Worm (Caenorhabditis elegans) whole organism, L4 larva: Measurements from ENCODE around the gene srt-18.

Source experiments
- F44E2.7 ChIP-seq: fragments of 200-800 bp; sonication (Bioruptor generic); IDR thresholded peaks from 2 replicates; pipeline ENCODE4 v2.1.2; 2022; ENCODE audit warnings: missing genetic modification characterization, missing compliant biosample characterization
- F49E8.2 ChIP-seq: sonication (generic microtip); optimal IDR thresholded peaks from 2 replicates; lab custom pipeline; 2016; ENCODE audit warnings: missing compliant biosample characterization, mild to moderate bottlenecking, missing genetic modification characterization, borderline replicate concordance
- Y105C5A.15 ChIP-seq: fragments of 200-800 bp; sonication (Bioruptor generic); IDR thresholded peaks from 2 replicates; pipeline ENCODE4 v1.3.6; 2022; ENCODE audit warnings: missing genetic modification characterization, missing compliant biosample characterization
- Y75B8A.6 ChIP-seq: fragments of 200-800 bp; sonication (Bioruptor generic); IDR thresholded peaks from 2 replicates; pipeline ENCODE4 v1.3.6; 2022; ENCODE audit warnings: missing genetic modification reagents, missing genetic modification characterization, missing compliant biosample characterization
- aha-1 ChIP-seq: fragments of 150-350 bp; peaks from one replicate; lab custom pipeline; 2014; ENCODE audit warnings: missing biosample characterization, missing genetic modification characterization
- arid-1 ChIP-seq: fragments of 200-800 bp; sonication (Bioruptor generic); conservative IDR thresholded peaks from 2 replicates; pipeline ENCODE4 v1.3.6; 2022; ENCODE audit warnings: missing genetic modification reagents, missing genetic modification characterization, missing compliant biosample characterization
- ceh-32 ChIP-seq: sonication (generic microtip); optimal IDR thresholded peaks from 2 replicates; lab custom pipeline; 2016; ENCODE audit warnings: mild to moderate bottlenecking, missing genetic modification characterization, missing compliant biosample characterization; ENCODE audit not compliant: poor library complexity
- cey-2 ChIP-seq: sonication (generic microtip); optimal IDR thresholded peaks from 3 replicates; lab custom pipeline; 2017; ENCODE audit warnings: missing genetic modification characterization, mild to moderate bottlenecking, missing compliant biosample characterization, antibody characterized with exemption, borderline replicate concordance; ENCODE audit not compliant: insufficient read depth
- dmd-6 ChIP-seq: fragments of 200-800 bp; sonication (Bioruptor generic); IDR thresholded peaks from 2 replicates; pipeline ENCODE4 v1.3.6; 2022; ENCODE audit warnings: missing genetic modification reagents, missing genetic modification characterization, missing compliant biosample characterization
- dmd-8 ChIP-seq: fragments of 200-800 bp; sonication (Bioruptor generic); IDR thresholded peaks from 2 replicates; pipeline ENCODE4 v1.3.6; 2022; ENCODE audit warnings: missing genetic modification characterization, missing compliant biosample characterization
- dmd-9 ChIP-seq: fragments of 200-800 bp; sonication (Bioruptor generic); IDR thresholded peaks from 2 replicates; pipeline ENCODE4 v1.3.6; 2022; ENCODE audit warnings: missing genetic modification reagents, missing genetic modification characterization, missing compliant biosample characterization
- dpl-1 ChIP-seq: fragments of 150-350 bp; optimal IDR thresholded peaks from 2 replicates; lab custom pipeline; 2014; ENCODE audit warnings: missing biosample characterization, missing genetic modification reagents, missing genetic modification characterization
- duxl-1 ChIP-seq: sonication (generic microtip); optimal IDR thresholded peaks from 2 replicates; lab custom pipeline; 2016; ENCODE audit warnings: mild to moderate bottlenecking, missing genetic modification characterization, moderate library complexity, missing compliant biosample characterization; ENCODE audit not compliant: poor library complexity
- dve-1 ChIP-seq: sonication (generic microtip); optimal IDR thresholded peaks from 2 replicates; lab custom pipeline; 2017; ENCODE audit warnings: antibody characterized with exemption, mild to moderate bottlenecking, missing genetic modification characterization, missing compliant biosample characterization; ENCODE audit not compliant: insufficient read depth
- egl-43 ChIP-seq: fragments of 200-800 bp; sonication (Bioruptor generic); IDR thresholded peaks from 2 replicates; pipeline ENCODE4 v1.3.6; 2022; ENCODE audit warnings: missing genetic modification reagents, missing genetic modification characterization, missing compliant biosample characterization
- fkh-10 ChIP-seq: fragments of 150-350 bp; optimal IDR thresholded peaks from 2 replicates; lab custom pipeline; 2014; ENCODE audit warnings: missing biosample characterization, missing genetic modification reagents, missing genetic modification characterization
- gei-8 ChIP-seq: fragments of 200-800 bp; sonication (Bioruptor generic); optimal IDR thresholded peaks from 2 replicates; lab custom pipeline; 2018; ENCODE audit warnings: mild to moderate bottlenecking, missing genetic modification characterization, missing compliant biosample characterization
- hlh-11 ChIP-seq: fragments of 200-800 bp; sonication (Bioruptor generic); optimal IDR thresholded peaks from 2 replicates; lab custom pipeline; 2018; ENCODE audit warnings: mild to moderate bottlenecking, missing genetic modification characterization, missing compliant biosample characterization
- hmg-1.1 ChIP-seq: fragments of 200-800 bp; sonication (Bioruptor generic); IDR thresholded peaks from 2 replicates; pipeline ENCODE4 v1.3.6; 2022; ENCODE audit warnings: missing genetic modification reagents, missing genetic modification characterization, missing compliant biosample characterization
- lin-38 ChIP-seq: fragments of 200-800 bp; sonication (Bioruptor generic); IDR thresholded peaks from 2 replicates; pipeline ENCODE4 v1.3.6; 2022; ENCODE audit warnings: missing genetic modification reagents, missing genetic modification characterization, missing compliant biosample characterization
- lsy-2 ChIP-seq, 2 experiments: fragments of 150-350 bp in 1 of 2; sonication (generic microtip) in 1 of 2; optimal IDR thresholded peaks; 2 replicates each; lab custom pipeline; 2014 to 2017; ENCODE audit warnings: missing biosample characterization in 2 of 2, missing genetic modification characterization in 2 of 2
- mdl-1 ChIP-seq, 2 experiments: fragments of 150-350 bp in 1 of 2; sonication (generic microtip) in 1 of 2; optimal IDR thresholded peaks; 2 replicates each; lab custom pipeline; 2014 to 2017; ENCODE audit warnings: missing biosample characterization in 2 of 2, missing genetic modification characterization in 2 of 2
- mes-2 ChIP-seq: sonication (generic microtip); optimal IDR thresholded peaks from 2 replicates; lab custom pipeline; 2016; ENCODE audit warnings: missing genotype, mild to moderate bottlenecking, missing genetic modification characterization, missing compliant biosample characterization; ENCODE audit not compliant: poor library complexity, severe bottlenecking
- nhr-28 ChIP-seq: fragments of 150-350 bp; optimal IDR thresholded peaks from 2 replicates; lab custom pipeline; 2014; ENCODE audit warnings: missing biosample characterization, missing genetic modification characterization
- nhr-41 ChIP-seq: fragments of 200-800 bp; sonication (Bioruptor generic); IDR thresholded peaks from 2 replicates; pipeline ENCODE4 v1.3.6; 2022; ENCODE audit warnings: missing genetic modification reagents, missing genetic modification characterization, missing compliant biosample characterization
- nhr-42 ChIP-seq: fragments of 200-800 bp; sonication (Bioruptor generic); IDR thresholded peaks from 2 replicates; pipeline ENCODE4 v1.3.6; 2022; ENCODE audit warnings: missing genetic modification characterization, missing compliant biosample characterization
- nhr-77 ChIP-seq: fragments of 150-350 bp; optimal IDR thresholded peaks from 2 replicates; lab custom pipeline; 2014; ENCODE audit warnings: missing biosample characterization, missing genetic modification characterization
- pha-4 ChIP-seq, 2 experiments: fragments of 150-350 bp in 1 of 2; fragments of 200-800 bp in 1 of 2; sonication (Bioruptor generic) in 1 of 2; IDR thresholded peaks in 1 of 2; optimal IDR thresholded peaks in 1 of 2; 2 replicates each; pipeline versions ENCODE4 v1.3.6 to Lab custom; 2014 to 2022; ENCODE audit warnings: missing genetic modification characterization in 2 of 2, missing genetic modification reagents in 2 of 2, missing biosample characterization in 1 of 2, missing compliant biosample characterization in 1 of 2
- php-3 ChIP-seq: fragments of 200-800 bp; sonication (Bioruptor generic); IDR thresholded peaks from 2 replicates; pipeline ENCODE4 v1.3.6; 2022; ENCODE audit warnings: missing genetic modification reagents, missing genetic modification characterization, missing compliant biosample characterization
- unc-39 ChIP-seq: sonication (generic microtip); optimal IDR thresholded peaks from 2 replicates; lab custom pipeline; 2017; ENCODE audit warnings: missing biosample characterization, missing genetic modification characterization
- unc-62 ChIP-seq, 3 experiments: fragments of 150-350 bp in 1 of 3; sonication (generic microtip); optimal IDR thresholded peaks in 2 of 3; peaks in 1 of 3; 1 replicate in 1 of 3; 2 replicates in 2 of 3; lab custom pipeline; 2014 to 2017; ENCODE audit warnings: missing biosample characterization in 3 of 3, missing genetic modification characterization in 3 of 3, missing genetic modification reagents in 3 of 3, missing genotype in 1 of 3
- zag-1 ChIP-seq: fragments of 150-350 bp; optimal IDR thresholded peaks from 2 replicates; lab custom pipeline; 2014; ENCODE audit warnings: missing biosample characterization, missing genetic modification characterization
- zfp-3 ChIP-seq: fragments of 200-800 bp; sonication (Bioruptor generic); conservative IDR thresholded peaks from 2 replicates; pipeline ENCODE4 v1.3.6; 2022; ENCODE audit warnings: missing genetic modification reagents, missing genetic modification characterization, missing compliant biosample characterization
- zip-2 ChIP-seq: fragments of 150-350 bp; optimal IDR thresholded peaks from 2 replicates; lab custom pipeline; 2014; ENCODE audit warnings: missing biosample characterization, missing genetic modification characterization
- ztf-7 ChIP-seq: fragments of 150-350 bp; optimal IDR thresholded peaks from 2 replicates; lab custom pipeline; 2014; ENCODE audit warnings: missing biosample characterization, missing genetic modification characterization

srt-18 gene

DNA sequence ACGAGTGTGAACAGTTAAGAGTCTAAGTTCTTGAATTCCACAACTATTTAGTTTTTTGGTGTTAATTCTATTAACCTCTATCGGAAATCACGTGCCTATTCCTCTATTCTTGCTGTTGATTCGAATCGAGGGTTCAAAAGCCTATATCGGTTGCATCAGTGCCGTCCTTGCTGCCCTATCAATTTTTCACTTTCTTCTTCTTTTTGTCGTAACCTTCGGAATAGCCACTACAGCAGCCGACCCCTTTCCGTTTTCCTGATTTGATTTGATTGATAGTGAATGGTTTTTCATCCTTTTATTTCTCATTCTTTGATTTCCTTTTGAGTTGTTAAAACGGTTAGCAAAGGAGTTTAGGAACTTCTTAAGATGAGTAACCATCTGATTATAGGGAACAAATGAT lies 21.2 kb downstream of the srt-18 start:
- TF ChIP-seq Y105C5A.15 (no peak), unc-62 (GFP tag; optimal IDR thresholded peaks at IDR 0.05 in 1 of 2; lab: Kevin White, UChicago) (peak in 1 of 2 experiments; percentile 33), unc-62 (tag; optimal IDR thresholded peaks at IDR 0.05; lab: Kevin White, UChicago) (no peak), nhr-28 (tag; lab: Kevin White, UChicago) (peak; percentile 39), mdl-1 (tag; optimal IDR thresholded peaks at IDR 0.05; lab: Kevin White, UChicago) (peak in 1 of 2 experiments; percentile 54), cey-2 (tag; lab: Kevin White, UChicago) (no peak), aha-1 (tag; lab: Kevin White, UChicago) (peak; percentile 36)

ce11 chrV:8991679-8992078 lies 23.8 kb downstream of the srt-18 start, which contains the start of gene F59E11.6:
Gene F59E11.6 (plus strand): TSS chrV:8991789.
- TF ChIP-seq mes-2 (tag; lab: Kevin White, UChicago) (no peak), aha-1 (tag; lab: Kevin White, UChicago) (peak; percentile 89)

DNA sequence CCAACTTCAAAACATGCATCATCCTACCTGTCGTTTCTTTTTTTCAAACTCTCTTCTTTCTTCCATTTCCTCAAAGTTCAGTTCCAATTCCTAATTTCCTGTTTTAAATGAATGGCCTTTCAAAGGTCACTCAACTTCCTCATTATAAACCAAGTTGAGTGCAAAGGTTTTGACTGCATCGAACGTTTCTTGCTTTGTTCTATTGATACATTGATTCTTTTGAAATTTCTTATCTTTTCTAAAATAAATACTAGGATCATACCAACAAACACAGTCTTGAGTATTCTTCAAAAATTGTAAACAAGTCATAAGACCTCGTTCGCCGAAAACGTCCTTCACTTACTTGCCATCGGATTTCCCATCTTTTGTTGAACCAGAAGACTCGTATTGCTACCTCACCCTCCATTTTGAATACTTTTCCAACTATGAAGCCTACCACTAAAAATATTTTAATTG lies 25.2 kb downstream of the srt-18 start, which contains the start of gene F59E11.7:
TSS of gene F59E11.7 (plus strand) at position 51 of the 456 bp plus-strand sequence.
- TF ChIP-seq zag-1 (tag; lab: Kevin White, UChicago) (no peak), hlh-11 (no peak)

ce11 chrV:8988104-8988503 lies 27.3 kb downstream of the srt-18 start, which contains the start of gene str-87:
Gene str-87 (minus strand): TSS chrV:8988204.
- TF ChIP-seq F44E2.7 = no peak
- no peak for TF ChIP-seq dpl-1 (GFP tag; lab: Kevin White, UChicago)
- no peak for TF ChIP-seq lsy-2 (tag; optimal IDR thresholded peaks at IDR 0.05; lab: Kevin White, UChicago)
- no peak for TF ChIP-seq zip-2 (tag; lab: Kevin White, UChicago)
- TF ChIP-seq dmd-8 (GFP tag; lab: Robert Waterston, UW) = no peak
- TF ChIP-seq Y75B8A.6 (GFP tag; lab: Robert Waterston, UW) = no peak
- no peak for TF ChIP-seq lin-38 (GFP tag; lab: Robert Waterston, UW)
- TF ChIP-seq gei-8 (GFP tag; lab: Kevin White, UChicago) = no peak
- TF ChIP-seq, all 104 proteins: peak for 0

DNA sequence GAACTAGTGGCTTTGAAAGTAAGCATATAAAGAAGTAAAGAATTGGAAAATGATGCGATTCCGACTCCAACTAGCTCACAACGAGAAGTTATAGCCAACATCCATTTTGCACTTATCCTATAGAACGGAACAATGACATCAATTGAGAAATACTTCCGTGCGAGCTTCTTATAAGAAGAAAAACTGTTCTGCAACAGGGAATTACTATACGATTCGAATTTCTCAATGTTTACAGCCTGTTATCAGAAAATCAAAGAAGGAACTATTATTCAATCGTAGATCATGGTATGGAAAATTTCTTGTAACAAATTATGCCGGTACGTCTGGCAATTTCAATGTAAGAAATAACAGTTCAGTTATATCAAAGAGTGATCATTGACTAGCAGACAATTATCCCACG lies 29.7 kb downstream of the srt-18 start, which contains the start of gene str-85:
TSS of gene str-85 (minus strand) at position 101 of the 400 bp plus-strand sequence.
- TF ChIP-seq dmd-6 (GFP tag; lab: Robert Waterston, UW) (no peak), dmd-9 (no peak), hmg-1.1 (GFP tag; lab: Robert Waterston, UW) (no peak), F49E8.2 (tag; lab: Kevin White, UChicago) (no peak), pha-4 (GFP tag; IDR thresholded peaks at IDR 0.05; lab: Robert Waterston, UW) (no peak), pha-4 (tag; optimal IDR thresholded peaks at IDR 0.05; lab: Kevin White, UChicago) (no peak), unc-39 (no peak), php-3 (GFP tag; lab: Robert Waterston, UW) (no peak), ceh-32 (tag; lab: Kevin White, UChicago) (no peak), duxl-1 (tag; lab: Kevin White, UChicago) (no peak), ztf-7 (tag; lab: Kevin White, UChicago) (no peak), nhr-42 (GFP tag; lab: Robert Waterston, UW) (no peak), cey-2 (tag; lab: Kevin White, UChicago) (no peak), zfp-3 (GFP tag; lab: Robert Waterston, UW) (no peak), fkh-10 (GFP tag; lab: Kevin White, UChicago) (no peak), nhr-77 (tag; lab: Kevin White, UChicago) (no peak), F44E2.7 (no peak), egl-43 (GFP tag; lab: Robert Waterston, UW) (no peak), nhr-41 (GFP tag; lab: Robert Waterston, UW) (no peak), dve-1 (tag; lab: Kevin White, UChicago) (no peak), arid-1 (GFP tag; lab: Robert Waterston, UW) (no peak)
